Worm (Caenorhabditis elegans): ENCODE data around the gene col-108.
A peak's percentile ranks its signal among the peaks of the same experiment; 100 is the strongest.

The col-108 gene

ce11 chrIV:1738324-1738730 lies 30.1 kb upstream of the col-108 start (continued):
- TF ChIP-seq lin-1 (GFP tag; IDR thresholded peaks at IDR 0.05): no peak
- no peak for TF ChIP-seq ceh-44 (GFP tag; IDR thresholded peaks at IDR 0.05)
- TF ChIP-seq nhr-28 (tag; optimal IDR thresholded peaks at IDR 0.05): no peak
- TF ChIP-seq egl-43 (GFP tag; IDR thresholded peaks at IDR 0.05): 0 out of 2 replicates have a peak, but pooled peaks have one; percentile 39
- TF ChIP-seq R02D3.7 (tag; optimal IDR thresholded peaks at IDR 0.05): no peak
- TF ChIP-seq lin-15B (tag; optimal IDR thresholded peaks at IDR 0.05): peak; percentile 10
- no peak for TF ChIP-seq egl-27 (tag; optimal IDR thresholded peaks at IDR 0.05)
- no peak for TF ChIP-seq unc-39 (tag; optimal IDR thresholded peaks at IDR 0.05)
- TF ChIP-seq daf-19 (GFP tag; conservative IDR thresholded peaks at IDR 0.05): no peak
- TF ChIP-seq skn-1 (tag; optimal IDR thresholded peaks at IDR 0.05): no peak
- TF ChIP-seq mxl-2 (GFP tag; conservative IDR thresholded peaks at IDR 0.05): no peak
- no peak for TF ChIP-seq hlh-30 (tag; optimal IDR thresholded peaks at IDR 0.05; ENCODE audit: insufficient read depth)
- no peak; the same call in 1 of the 2 replicates for TF ChIP-seq pha-4 (GFP tag; IDR thresholded peaks at IDR 0.05)
- TF ChIP-seq pha-4 (tag; optimal IDR thresholded peaks at IDR 0.05): no peak
- TF ChIP-seq mep-1 (tag; optimal IDR thresholded peaks at IDR 0.05): peak; percentile 47
- no peak for TF ChIP-seq set-16 (GFP tag; IDR thresholded peaks at IDR 0.05)
- no peak for TF ChIP-seq F44E2.7 (GFP tag; IDR thresholded peaks at IDR 0.05)
- peak; percentile 9 for TF ChIP-seq T20F7.1 (GFP tag; optimal IDR thresholded peaks at IDR 0.05)
- TF ChIP-seq nhr-102 (tag; optimal IDR thresholded peaks at IDR 0.05): no peak
- no peak for TF ChIP-seq mxl-3 (GFP tag; optimal IDR thresholded peaks at IDR 0.05)
- TF ChIP-seq nhr-76 (tag; optimal IDR thresholded peaks at IDR 0.05): no peak
- TF ChIP-seq unc-62 (GFP tag; optimal IDR thresholded peaks at IDR 0.05 in 1 of 2): peak in 1 of 2 experiments; percentile 92
- TF ChIP-seq unc-62 (tag; optimal IDR thresholded peaks at IDR 0.05): no peak
- TF ChIP-seq dmd-6 (GFP tag; IDR thresholded peaks at IDR 0.05): no peak
- TF ChIP-seq Y5F2A.4 (GFP tag; optimal IDR thresholded peaks at IDR 0.05): no peak
- TF ChIP-seq dpl-1 (GFP tag; optimal IDR thresholded peaks at IDR 0.05): peak; percentile 81
- TF ChIP-seq snpc-4 (tag; optimal IDR thresholded peaks at IDR 0.05): no peak
- no peak for TF ChIP-seq daf-8 (GFP tag; IDR thresholded peaks at IDR 0.05)
- no peak for TF ChIP-seq T26A8.4 (GFP tag; IDR thresholded peaks at IDR 0.05)
- TF ChIP-seq daf-16 (GFP tag; optimal IDR thresholded peaks at IDR 0.05): no peak
- no peak for TF ChIP-seq daf-16 (tag; optimal IDR thresholded peaks at IDR 0.05)
- 0 out of 2 replicates have a peak, but pooled peaks have one; percentile 39 for TF ChIP-seq mdt-29 (GFP tag; IDR thresholded peaks at IDR 0.05)
- no peak for TF ChIP-seq daf-12 (tag; optimal IDR thresholded peaks at IDR 0.05)
- TF ChIP-seq zag-1 (tag; optimal IDR thresholded peaks at IDR 0.05): no peak
- TF ChIP-seq saeg-2 (GFP tag; IDR thresholded peaks at IDR 0.05): no peak
- TF ChIP-seq nhr-42 (GFP tag; IDR thresholded peaks at IDR 0.05): no peak
- TF ChIP-seq fos-1 (tag; optimal IDR thresholded peaks at IDR 0.05): no peak
- TF ChIP-seq dmd-9 (GFP tag; IDR thresholded peaks at IDR 0.05): no peak
- peak; percentile 49 for TF ChIP-seq F49E8.2 (tag; optimal IDR thresholded peaks at IDR 0.05; ENCODE audit: borderline replicate concordance)
- TF ChIP-seq cey-2 (tag; optimal IDR thresholded peaks at IDR 0.05; ENCODE audit: borderline replicate concordance, insufficient read depth): no peak
- no peak for TF ChIP-seq Y105C5A.15 (GFP tag; IDR thresholded peaks at IDR 0.05)
- no peak for TF ChIP-seq duxl-1 (tag; optimal IDR thresholded peaks at IDR 0.05; ENCODE audit: poor library complexity)
- TF ChIP-seq pqm-1 (tag; optimal IDR thresholded peaks at IDR 0.05): no peak
- TF ChIP-seq gei-8 (GFP tag; optimal IDR thresholded peaks at IDR 0.05): no peak
- TF ChIP-seq ama-1 (optimal IDR thresholded peaks at IDR 0.05): peak; percentile 38
- peak; percentile 30 for TF ChIP-seq rbr-2 (tag; optimal IDR thresholded peaks at IDR 0.05)
- TF ChIP-seq ctbp-1 (GFP tag; IDR thresholded peaks at IDR 0.05): 0 out of 2 replicates have a peak, but pooled peaks have one; percentile 27
- TF ChIP-seq php-3 (GFP tag; IDR thresholded peaks at IDR 0.05): no peak
- TF ChIP-seq mes-2 (tag; optimal IDR thresholded peaks at IDR 0.05; ENCODE audit: poor library complexity, severe bottlenecking): peak; percentile 70
- no peak for TF ChIP-seq lin-39 (tag; optimal IDR thresholded peaks at IDR 0.05)
- no peak for TF ChIP-seq nhr-41 (GFP tag; IDR thresholded peaks at IDR 0.05)
- TF ChIP-seq Y75B8A.6 (GFP tag; IDR thresholded peaks at IDR 0.05): no peak
- no peak for TF ChIP-seq aly-2 (tag; optimal IDR thresholded peaks at IDR 0.05)

Measured in whole organism, L4 larva.